Worm (Caenorhabditis elegans) whole organism, L4/young adult: ENCODE data around the gene Y113G7B.27.

Source experiments
- W03F9.2 ChIP-seq: fragments of 150-350 bp; optimal IDR thresholded peaks from 2 replicates; lab custom pipeline; 2014; ENCODE audit warnings: missing biosample characterization, missing genetic modification characterization
- dao-5 ChIP-seq: sonication (generic microtip); optimal IDR thresholded peaks from 2 replicates; lab custom pipeline; 2016; ENCODE audit warnings: missing genotype, missing genetic modification characterization, moderate library complexity, missing compliant biosample characterization
- him-1 ChIP-seq: sonication (generic microtip); optimal IDR thresholded peaks from 2 replicates; lab custom pipeline; 2016; ENCODE audit warnings: missing genotype, missing genetic modification reagents, missing genetic modification characterization, missing compliant biosample characterization

DNA sequence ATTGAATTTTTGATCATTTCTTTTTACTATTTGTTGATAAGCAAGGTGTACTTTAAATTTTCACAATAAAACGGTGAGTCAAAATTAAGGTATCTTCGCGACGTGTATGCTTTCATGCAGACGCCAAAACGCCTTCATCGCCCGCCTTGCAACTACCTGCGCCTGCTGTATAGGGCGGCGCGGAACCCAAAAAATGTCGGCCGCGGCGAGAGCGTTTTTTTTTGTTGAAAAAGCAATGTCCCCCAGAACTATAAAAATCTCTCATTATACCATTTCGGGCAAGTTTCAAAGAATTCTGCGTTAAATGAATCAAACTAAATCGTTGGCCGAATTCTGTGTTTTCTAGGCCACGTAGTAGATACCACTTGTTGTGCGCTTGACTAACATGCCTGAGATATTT is 48.9 kb upstream of the Y113G7B.27 start:
- TF ChIP-seq dao-5 (tag; lab: Kevin White, UChicago) (no peak), him-1 (tag; lab: Kevin White, UChicago) (no peak), W03F9.2 (tag; lab: Kevin White, UChicago) (no peak)
